Fruit fly (Drosophila melanogaster) Kc167 (cell line): ENCODE results near the gene CG42654.

Source experiments
- Myc ChIP-seq: fragments of >200 bp; optimal IDR thresholded peaks from 2 replicates; lab custom pipeline; 2017; ENCODE audit warnings: missing external identifiers
- Sin3A ChIP-seq: fragments of >200 bp; optimal IDR thresholded peaks from 2 replicates; lab custom pipeline; 2018; ENCODE audit warnings: missing external identifiers
- h ChIP-seq: fragments of >200 bp; optimal IDR thresholded peaks from 3 replicates; lab custom pipeline; 2018; ENCODE audit warnings: missing external identifiers
- insv ChIP-seq: fragments of >200 bp; optimal IDR thresholded peaks from 3 replicates; lab custom pipeline; 2018; ENCODE audit warnings: missing external identifiers
- psq ChIP-seq: fragments of >200 bp; optimal IDR thresholded peaks from 2 replicates; lab custom pipeline; 2017; ENCODE audit warnings: missing external identifiers
- ttk ChIP-seq: sonication (Bioruptor generic); optimal IDR thresholded peaks from 2 replicates; lab custom pipeline; 2017; ENCODE audit warnings: missing external identifiers

Gene CG42654

dm6 chr3L:19954426-19954825, at the start of gene CG42654:
Gene CG42654, minus strand, starts transcription at chr3L:19954526.
- no peak for TF ChIP-seq psq (lab: Kevin White, UChicago)

- TF ChIP-seq Myc (lab: Kevin White, UChicago) (no peak), psq (lab: Kevin White, UChicago) (no peak), Sin3A (no peak), h (lab: Kevin White, UChicago) (no peak), insv (lab: Kevin White, UChicago) (no peak), ttk (lab: Kevin White, UChicago) (no peak)
These were observed 48.8 kb upstream of the CG42654 start for dm6 chr3L:20003235-20003493.

dm6 chr3L:20002482-20003234, 48.3 kb upstream of the CG42654 start, which contains the start of gene CG7668:
Gene CG7668, plus strand, starts transcription at chr3L:20002736.
- TF ChIP-seq insv (lab: Kevin White, UChicago), result no peak
- no peak for TF ChIP-seq ttk (lab: Kevin White, UChicago)
- TF ChIP-seq Sin3A, result no peak
- no peak for TF ChIP-seq psq (lab: Kevin White, UChicago)
- TF ChIP-seq h (lab: Kevin White, UChicago), result no peak
- TF ChIP-seq Myc (lab: Kevin White, UChicago), result no peak

- TF ChIP-seq insv (lab: Kevin White, UChicago), result no peak
- no peak for TF ChIP-seq h (lab: Kevin White, UChicago)
- no peak for TF ChIP-seq Sin3A
- no peak for TF ChIP-seq psq (lab: Kevin White, UChicago)
- TF ChIP-seq Myc (lab: Kevin White, UChicago), result no peak
- no peak for TF ChIP-seq ttk (lab: Kevin White, UChicago)
These were observed 46.7 kb upstream of the CG42654 start for dm6 chr3L:20000878-20001640.

- TF ChIP-seq h (lab: Kevin White, UChicago), result no peak
- TF ChIP-seq Sin3A, result no peak
- no peak for TF ChIP-seq Myc (lab: Kevin White, UChicago)
- TF ChIP-seq insv (lab: Kevin White, UChicago), result no peak
- no peak for TF ChIP-seq ttk (lab: Kevin White, UChicago)
- TF ChIP-seq psq (lab: Kevin White, UChicago), result no peak
These were observed 45.9 kb upstream of the CG42654 start, which contains the start of the genes Tom20 and Gabat for dm6 chr3L:20000081-20000736. Gene Tom20, plus strand, starts transcription at chr3L:20000644. Gene Gabat, minus strand, starts transcription at chr3L:20000686.

- no peak for TF ChIP-seq Sin3A
- TF ChIP-seq psq (lab: Kevin White, UChicago), result no peak
- no peak for TF ChIP-seq Myc (lab: Kevin White, UChicago)
- no peak for TF ChIP-seq insv (lab: Kevin White, UChicago)
- TF ChIP-seq ttk (lab: Kevin White, UChicago), result no peak
- TF ChIP-seq h (lab: Kevin White, UChicago), result no peak
These were observed 39.7 kb upstream of the CG42654 start for dm6 chr3L:19994015-19994414.

- TF ChIP-seq Sin3A (no peak), insv (lab: Kevin White, UChicago) (no peak), h (lab: Kevin White, UChicago) (no peak), ttk (lab: Kevin White, UChicago) (no peak), psq (lab: Kevin White, UChicago) (no peak), Myc (lab: Kevin White, UChicago) (no peak)
These were observed 37.4 kb upstream of the CG42654 start, which contains the start of the genes CG7646 and Nca for dm6 chr3L:19991714-19992231. Gene CG7646, plus strand, starts transcription at chr3L:19991887. Gene Nca, plus strand, starts transcription at chr3L:19991887.

- no peak for TF ChIP-seq Sin3A
- no peak for TF ChIP-seq Myc (lab: Kevin White, UChicago)
- no peak for TF ChIP-seq h (lab: Kevin White, UChicago)
- no peak for TF ChIP-seq insv (lab: Kevin White, UChicago)
- no peak for TF ChIP-seq psq (lab: Kevin White, UChicago)
- TF ChIP-seq ttk (lab: Kevin White, UChicago), result no peak
These were observed 36.8 kb upstream of the CG42654 start, which contains the start of gene fln for dm6 chr3L:19991120-19991519. Gene fln, minus strand, starts transcription at chr3L:19991220.

dm6 chr3L:19988891-19989290, 34.6 kb upstream of the CG42654 start, which contains the start of gene Csas:
Gene Csas, minus strand, starts transcription at chr3L:19988991.
- TF ChIP-seq insv (lab: Kevin White, UChicago) (no peak), psq (lab: Kevin White, UChicago) (no peak), h (lab: Kevin White, UChicago) (no peak), ttk (lab: Kevin White, UChicago) (no peak), Myc (lab: Kevin White, UChicago) (no peak), Sin3A (no peak)

dm6 chr3L:19985768-19986167, 31.4 kb upstream of the CG42654 start, which contains the start of the genes hale and schuy:
Gene hale, minus strand, starts transcription at chr3L:19985868.
Gene schuy, plus strand, starts transcription at chr3L:19986093.
- no peak for TF ChIP-seq Sin3A
- TF ChIP-seq psq (lab: Kevin White, UChicago), result no peak
- no peak for TF ChIP-seq Myc (lab: Kevin White, UChicago)
- no peak for TF ChIP-seq ttk (lab: Kevin White, UChicago)
- no peak for TF ChIP-seq h (lab: Kevin White, UChicago)
- no peak for TF ChIP-seq insv (lab: Kevin White, UChicago)

- TF ChIP-seq Myc (lab: Kevin White, UChicago) (no peak), Sin3A (no peak), insv (lab: Kevin White, UChicago) (no peak), ttk (lab: Kevin White, UChicago) (no peak), psq (lab: Kevin White, UChicago) (no peak), h (lab: Kevin White, UChicago) (no peak)
These were observed 27.1 kb upstream of the CG42654 start, which contains the start of gene CG17732 for dm6 chr3L:19981385-19981784. Gene CG17732, plus strand, starts transcription at chr3L:19981685.
